Worm (Caenorhabditis elegans) whole organism, dauer: ENCODE results near the gene B0273.1.
"Not testable (repeated sequence)": the region's sequence is repeated elsewhere in the genome, so short reads cannot be mapped to it uniquely, and the experiment has no call there.

ENCODE experiments used
- unc-62 ChIP-seq: sonication (generic microtip); optimal IDR thresholded peaks from 2 replicates; lab custom pipeline; 2017; ENCODE audit warnings: missing biosample characterization, missing genetic modification reagents, missing genetic modification characterization

Gene B0273.1

DNA sequence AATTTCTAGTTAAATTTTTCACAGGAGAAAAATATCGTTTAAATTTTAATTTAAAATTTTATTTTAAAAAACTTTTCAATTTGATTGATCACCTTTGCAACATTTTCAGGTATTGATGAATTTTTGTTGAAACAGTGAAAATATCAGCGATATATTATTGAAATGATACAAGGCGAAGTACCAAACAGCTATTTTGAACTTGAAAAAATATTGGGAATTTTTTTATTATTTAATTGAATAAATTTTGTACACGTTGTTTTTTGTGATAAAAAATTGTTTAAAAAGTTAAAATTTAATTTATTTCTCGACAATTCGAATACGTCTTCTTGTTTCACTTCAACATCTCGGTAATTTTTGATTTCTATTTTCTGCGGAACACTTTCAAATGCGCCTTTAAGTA, at the start of gene B0273.1:
Gene B0273.1 (plus strand): TSS at position 301 of the 400 bp plus-strand sequence.
- no peak for TF ChIP-seq unc-62 (GFP tag; lab: Kevin White, UChicago)

DNA sequence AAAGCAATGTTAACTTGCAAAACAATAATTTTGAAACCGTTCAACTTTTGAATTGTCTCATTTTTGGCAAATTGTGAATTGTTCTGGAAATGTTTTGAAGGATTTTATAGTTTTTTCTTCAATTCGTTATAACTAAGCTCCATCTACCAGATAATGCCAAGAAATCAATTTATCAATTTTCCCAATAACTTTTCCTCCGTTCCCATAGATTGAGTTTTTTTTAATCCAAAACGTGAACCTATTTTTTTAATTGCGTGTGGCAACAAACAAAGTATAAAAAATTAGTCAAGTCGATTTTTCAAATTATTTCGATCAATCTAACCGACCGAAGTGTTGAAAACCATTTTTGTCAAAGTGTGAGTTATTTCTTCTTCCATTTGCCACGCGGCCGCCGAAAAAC, 41.1 kb upstream of the B0273.1 start, which contains the start of gene Y4C6A.4:
Gene Y4C6A.4 (plus strand): TSS at position 301 of the 400 bp plus-strand sequence.
- no peak for TF ChIP-seq unc-62 (GFP tag; lab: Kevin White, UChicago)

DNA sequence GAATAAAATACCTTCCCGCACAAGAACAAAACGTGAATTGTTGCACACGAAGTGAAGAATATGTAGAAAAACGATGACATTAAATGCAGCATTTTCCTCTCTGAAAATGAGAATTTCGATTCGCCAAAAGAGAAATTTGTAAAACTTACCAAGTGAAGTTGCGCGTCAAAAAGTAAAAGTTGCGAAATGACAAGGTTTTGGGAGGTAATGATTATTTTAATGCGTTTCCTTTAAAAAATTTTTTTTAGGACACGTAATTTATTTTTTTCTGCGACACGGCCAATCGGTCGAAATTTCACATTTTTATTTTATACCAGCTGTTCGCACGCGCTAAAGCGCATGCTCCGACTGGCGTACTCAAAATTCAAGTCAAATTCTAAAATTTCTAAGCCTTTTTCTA, 37.8 kb upstream of the B0273.1 start, which contains the start of gene Y4C6A.3:
Gene Y4C6A.3 (minus strand): TSS at position 101 of the 400 bp plus-strand sequence.
- TF ChIP-seq unc-62 (GFP tag; lab: Kevin White, UChicago): not testable (repeated sequence)

DNA sequence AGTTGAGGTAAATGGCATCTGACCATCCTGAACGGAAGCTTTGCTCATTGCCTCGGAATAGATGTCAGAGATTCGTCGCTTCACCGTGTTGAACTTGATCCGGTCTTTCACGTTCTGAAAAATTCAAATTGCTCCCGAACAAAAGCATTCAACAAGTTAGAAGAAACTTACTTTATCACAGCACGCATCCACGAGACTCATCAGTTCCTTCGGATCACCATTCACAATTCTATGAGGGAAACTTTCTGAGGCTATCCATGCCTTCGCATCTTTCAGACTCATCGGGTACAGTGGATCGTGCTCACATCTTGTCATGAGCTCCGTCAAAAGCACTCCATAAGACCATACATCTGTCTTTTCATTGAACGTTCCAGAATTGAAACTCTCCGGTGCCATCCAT, 31.0 kb upstream of the B0273.1 start:
- no peak for TF ChIP-seq unc-62 (GFP tag; lab: Kevin White, UChicago)

DNA sequence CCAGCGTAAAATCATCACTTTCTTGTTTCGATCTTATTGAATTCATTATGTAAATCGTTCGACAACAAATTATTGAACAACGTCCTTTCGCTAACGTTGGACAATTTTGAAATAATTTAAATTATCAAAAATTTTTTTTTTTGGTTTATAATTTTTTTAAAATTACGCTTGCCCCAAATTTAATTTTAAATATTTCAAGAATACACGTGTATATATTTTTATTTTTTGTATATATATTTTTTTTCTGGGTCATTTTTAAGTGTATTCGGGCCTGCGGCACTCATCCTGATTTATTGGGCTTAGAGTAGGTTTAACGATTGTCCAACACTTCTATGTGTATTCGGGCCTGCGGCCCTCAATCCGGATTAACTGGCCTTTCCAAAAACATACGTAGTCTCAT, 29.4 kb upstream of the B0273.1 start, which contains the start of gene Y52D5A.2:
Gene Y52D5A.2 (minus strand): TSS at position 101 of the 400 bp plus-strand sequence.
- not testable (repeated sequence) for TF ChIP-seq unc-62 (GFP tag; lab: Kevin White, UChicago)

ce11 chrIV:5469739-5470138, 24.1 kb upstream of the B0273.1 start, which contains the start of gene rme-2:
TSS of gene rme-2 (plus strand) at chrIV:5470026.
- no peak for TF ChIP-seq unc-62 (GFP tag; lab: Kevin White, UChicago)

ce11 chrIV:5473098-5473497, 20.7 kb upstream of the B0273.1 start:
- TF ChIP-seq unc-62 (GFP tag; lab: Kevin White, UChicago): no peak

DNA sequence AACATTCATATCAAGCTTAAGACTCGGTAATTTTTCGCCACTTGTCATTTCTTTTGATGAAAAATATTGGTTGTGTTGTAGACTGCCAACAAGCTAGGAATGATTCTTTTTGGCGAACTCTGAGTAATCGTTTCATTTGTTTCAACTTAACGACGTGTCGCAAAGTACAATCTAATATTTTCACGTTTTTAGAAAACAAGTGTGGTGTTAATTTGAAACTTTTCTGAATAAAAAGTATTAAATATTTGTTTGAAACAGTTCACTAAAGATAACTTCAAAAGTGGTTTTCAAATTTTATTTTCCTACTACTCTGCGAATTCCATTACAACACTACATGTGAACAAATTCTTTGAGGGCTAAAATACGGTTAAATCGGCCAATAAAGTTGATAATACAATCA, 17.3 kb upstream of the B0273.1 start, which contains the start of gene T11F8.4:
Gene T11F8.4 (minus strand): TSS at position 101 of the 400 bp plus-strand sequence.
- TF ChIP-seq unc-62 (GFP tag; lab: Kevin White, UChicago): no peak

DNA sequence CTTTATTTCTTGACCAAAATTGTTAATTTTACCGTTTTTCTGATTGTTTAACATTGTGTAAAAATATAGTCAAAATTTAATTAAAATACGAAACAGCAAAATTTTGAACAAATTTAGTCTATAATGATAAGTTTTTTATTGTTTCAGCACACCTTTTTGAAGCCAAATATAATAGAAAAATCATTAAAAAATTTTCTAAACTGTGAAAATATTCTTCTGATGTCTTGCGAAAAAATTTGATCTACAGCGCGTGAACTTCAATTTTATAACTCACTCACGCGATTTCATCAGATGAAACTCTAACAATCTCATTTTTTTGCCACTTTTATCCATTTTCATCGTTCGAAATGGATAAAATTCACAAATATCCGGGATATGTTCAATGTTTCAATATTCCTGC, 14.5 kb upstream of the B0273.1 start, which contains the start of gene T11F8.1:
Gene T11F8.1 (plus strand): TSS at position 301 of the 400 bp plus-strand sequence.
- TF ChIP-seq unc-62 (GFP tag; lab: Kevin White, UChicago): no peak

- no peak for TF ChIP-seq unc-62 (GFP tag; lab: Kevin White, UChicago)
These were observed 11.6 kb upstream of the B0273.1 start, which contains the start of gene T11F8.12 for ce11 chrIV:5482231-5482630. TSS of gene T11F8.12 (minus strand) at chrIV:5482331.

DNA sequence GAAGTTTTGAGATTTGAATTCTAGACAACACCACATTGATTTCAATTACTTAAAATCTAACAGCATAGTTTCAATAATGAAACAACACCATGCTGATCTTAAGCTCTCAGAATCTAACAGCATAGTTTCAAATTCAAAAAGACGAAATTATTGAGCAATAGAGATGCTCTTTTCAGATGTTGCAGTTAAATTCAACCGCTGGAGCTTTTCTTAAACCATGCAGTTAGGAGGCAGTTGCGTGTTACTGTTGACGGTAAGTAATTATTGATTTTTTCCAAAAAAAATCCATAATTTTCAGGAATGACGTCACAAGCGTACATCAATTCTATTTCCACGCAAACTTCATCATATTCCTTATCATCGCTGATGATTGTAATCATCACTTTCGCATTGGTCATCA, 11.1 kb upstream of the B0273.1 start, which contains the start of gene T11F8.5:
Gene T11F8.5 (plus strand): TSS at position 301 of the 400 bp plus-strand sequence.
- TF ChIP-seq unc-62 (GFP tag; lab: Kevin White, UChicago): no peak

- TF ChIP-seq unc-62 (GFP tag; lab: Kevin White, UChicago): not testable (repeated sequence)
These were observed 7.5 kb upstream of the B0273.1 start, which contains the start of the genes snpc-3.1 and puf-7 for ce11 chrIV:5486208-5486731. TSS of gene snpc-3.1 (minus strand) at chrIV:5486258. TSS of gene puf-7 (plus strand) at chrIV:5486713.

DNA sequence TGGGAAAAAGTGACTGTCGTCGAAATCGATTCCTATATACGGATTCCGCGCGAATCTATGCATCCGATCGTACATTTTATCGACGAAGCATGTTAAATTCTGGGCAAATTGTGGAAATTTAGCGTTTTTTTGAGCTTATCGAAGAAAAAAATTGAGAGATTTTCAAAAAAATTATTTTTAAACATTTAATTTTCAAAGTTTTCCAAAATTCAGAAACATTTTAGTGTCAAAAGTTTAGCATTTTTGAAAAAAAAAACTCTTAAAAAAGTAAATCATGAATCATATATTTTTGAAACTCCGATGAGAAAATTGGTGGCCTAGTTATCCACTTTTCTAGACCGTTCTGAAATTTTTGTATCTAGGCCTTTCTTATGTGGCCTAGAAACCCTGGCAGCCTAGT, 2.7 kb upstream of the B0273.1 start, which contains the start of gene B0273.115:
Gene B0273.115 (minus strand): TSS at position 101 of the 400 bp plus-strand sequence.
- not testable (repeated sequence) for TF ChIP-seq unc-62 (GFP tag; lab: Kevin White, UChicago)

ce11 chrIV:5492196-5492595, 1.6 kb upstream of the B0273.1 start:
- no peak for TF ChIP-seq unc-62 (GFP tag; lab: Kevin White, UChicago)

DNA sequence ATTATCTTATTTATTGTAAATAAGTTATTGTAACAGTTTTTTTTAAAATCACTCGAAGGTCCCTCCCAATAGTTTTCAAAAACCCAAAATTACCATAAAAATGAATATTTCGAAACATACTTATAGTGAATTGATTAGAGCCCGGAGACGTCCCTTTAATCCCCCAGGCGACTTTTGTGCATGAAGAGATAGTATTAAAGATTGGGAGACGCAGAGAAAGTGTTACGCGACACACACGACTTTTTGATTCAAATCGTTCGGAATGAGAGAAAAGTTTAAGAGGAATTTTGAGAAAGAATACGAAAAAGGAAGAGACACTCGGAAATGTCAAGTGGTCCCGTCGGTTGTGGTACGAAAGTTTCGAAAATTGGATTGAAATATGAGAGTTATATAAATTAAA, 657 bp upstream of the B0273.1 start:
- no peak for TF ChIP-seq unc-62 (GFP tag; lab: Kevin White, UChicago)

DNA sequence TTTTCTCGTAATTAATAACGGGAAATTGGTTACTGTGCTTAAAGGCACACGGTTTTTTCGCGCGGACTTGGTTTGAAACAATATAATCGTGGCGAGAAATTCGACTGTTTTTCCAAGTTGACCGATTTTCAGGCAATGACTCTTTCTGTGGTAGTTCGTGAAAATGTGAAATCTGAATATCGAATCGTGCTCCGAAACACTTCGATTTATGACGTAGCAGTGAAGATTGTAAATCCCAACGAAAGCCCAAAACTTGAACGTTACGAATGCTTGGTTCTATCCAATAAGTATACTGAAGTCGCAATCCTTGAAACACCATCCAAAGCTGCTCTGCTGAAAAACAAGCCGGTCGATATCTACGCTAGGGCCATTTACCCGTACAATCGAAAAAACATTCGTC, 307 bp downstream of the B0273.1 start:
- TF ChIP-seq unc-62 (GFP tag; lab: Kevin White, UChicago): no peak

DNA sequence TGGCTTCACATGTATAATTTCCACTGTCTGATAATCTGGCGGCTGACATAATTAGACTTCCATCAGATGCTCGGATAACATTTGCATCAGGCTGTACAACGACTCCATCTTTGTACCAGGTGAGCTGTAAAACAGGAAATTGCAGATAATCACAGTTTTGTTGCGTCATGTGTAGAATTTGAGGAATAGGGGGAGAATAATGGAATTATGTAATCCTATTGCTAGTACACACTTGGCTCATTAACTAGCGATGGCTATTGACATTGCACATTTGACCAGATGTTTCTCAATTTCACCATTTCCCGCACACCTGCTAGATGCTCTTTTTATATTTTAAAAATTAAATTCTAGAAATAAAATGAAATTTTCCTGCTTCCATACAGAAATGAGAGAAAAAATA, 7.6 kb downstream of the B0273.1 start:
- TF ChIP-seq unc-62 (GFP tag; lab: Kevin White, UChicago): no peak
